Worm (Caenorhabditis elegans) whole organism, L4 larva: ENCODE measurements around the gene R74.7.

Experiments used
- ceh-44 ChIP-seq: fragments of 200-800 bp; sonication (Bioruptor generic); IDR thresholded peaks from 2 replicates; pipeline ENCODE4 v1.3.6; 2022; ENCODE audit warnings: missing genetic modification reagents, missing genetic modification characterization, missing compliant biosample characterization
- nhr-11 ChIP-seq: fragments of 150-350 bp; optimal IDR thresholded peaks from 2 replicates; lab custom pipeline; 2014; ENCODE audit warnings: missing biosample characterization, missing genetic modification characterization
- nhr-237 ChIP-seq: sonication (generic microtip); optimal IDR thresholded peaks from 2 replicates; lab custom pipeline; 2017; ENCODE audit warnings: missing biosample characterization, missing genetic modification characterization
- nhr-42 ChIP-seq: fragments of 200-800 bp; sonication (Bioruptor generic); IDR thresholded peaks from 2 replicates; pipeline ENCODE4 v1.3.6; 2022; ENCODE audit warnings: missing genetic modification characterization, missing compliant biosample characterization
- pqm-1 ChIP-seq: sonication (generic microtip); optimal IDR thresholded peaks from 2 replicates; lab custom pipeline; 2017; ENCODE audit warnings: missing biosample characterization, missing genetic modification characterization
- saeg-2 ChIP-seq: fragments of 200-800 bp; sonication (Bioruptor generic); IDR thresholded peaks from 2 replicates; pipeline ENCODE4 v1.3.6; 2022; ENCODE audit warnings: missing genetic modification reagents, missing genetic modification characterization, missing compliant biosample characterization
- set-16 ChIP-seq: fragments of 200-800 bp; sonication (Bioruptor generic); IDR thresholded peaks from 2 replicates; pipeline ENCODE4 v1.3.6; 2022; ENCODE audit warnings: missing genetic modification reagents, missing genetic modification characterization, missing compliant biosample characterization
- snpc-4 ChIP-seq: fragments of 150-350 bp; optimal IDR thresholded peaks from 2 replicates; lab custom pipeline; 2014; ENCODE audit warnings: missing biosample characterization, missing genetic modification characterization
- unc-130 ChIP-seq: sonication (generic microtip); optimal IDR thresholded peaks from 2 replicates; lab custom pipeline; 2016; ENCODE audit warnings: missing genetic modification reagents, missing genetic modification characterization, missing compliant biosample characterization

ce11 chrIII:4164071-4164470, 40.2 kb upstream of the R74.7 start, which contains the start of gene C16C10.8:
- TF ChIP-seq snpc-4 (tag; lab: Kevin White, UChicago) (no peak), set-16 (GFP tag; lab: Robert Waterston, UW) (no peak), pqm-1 (tag; lab: Kevin White, UChicago) (no peak), ceh-44 (GFP tag; lab: Robert Waterston, UW) (no peak), nhr-11 (tag; lab: Kevin White, UChicago) (no peak), nhr-42 (GFP tag; lab: Robert Waterston, UW) (no peak), saeg-2 (GFP tag; lab: Robert Waterston, UW) (no peak), nhr-237 (tag; lab: Kevin White, UChicago) (no peak), unc-130 (GFP tag; lab: Kevin White, UChicago) (no peak)
